Fruit fly (Drosophila melanogaster) whole organism, prepupa: ENCODE results near the gene for.
A peak's percentile ranks its signal among the peaks of the same experiment; 100 is the strongest.

ENCODE experiments used
- Blimp-1 ChIP-seq: fragments of 200-800 bp; sonication (Bioruptor generic); optimal IDR thresholded peaks from 3 replicates; lab custom pipeline; 2017; ENCODE audit warnings: missing biosample characterization, missing genetic modification characterization, mild to moderate bottlenecking, moderate library complexity, missing genetic modification reagents
- CG10631 ChIP-seq: fragments of 200-800 bp; sonication (Bioruptor generic); optimal IDR thresholded peaks from 2 replicates; lab custom pipeline; 2016; ENCODE audit warnings: missing biosample characterization, missing genetic modification characterization
- CG11762 ChIP-seq: fragments of 200-800 bp; sonication (Bioruptor generic); optimal IDR thresholded peaks from 3 replicates; lab custom pipeline; 2016; ENCODE audit warnings: missing biosample characterization, missing genetic modification characterization; ENCODE audit not compliant: insufficient read depth
- CG11902 ChIP-seq: fragments of 200-800 bp; sonication (Bioruptor generic); optimal IDR thresholded peaks from 3 replicates; lab custom pipeline; 2016; ENCODE audit warnings: missing biosample characterization, missing genetic modification characterization
- CG15336 ChIP-seq: fragments of 200-800 bp; sonication (Bioruptor generic); IDR thresholded peaks from 2 replicates; pipeline ENCODE4 v1.3.6; 2022; ENCODE audit warnings: missing biosample characterization, missing genetic modification characterization
- CG3032 ChIP-seq: fragments of 200-800 bp; optimal IDR thresholded peaks from 2 replicates; lab custom pipeline; 2019; ENCODE audit warnings: missing biosample characterization, mild to moderate bottlenecking, missing genetic modification characterization, moderate library complexity
- CG31627 ChIP-seq: fragments of 200-800 bp; sonication (Bioruptor generic); optimal IDR thresholded peaks from 3 replicates; lab custom pipeline; 2016; ENCODE audit warnings: missing biosample characterization, missing genetic modification characterization
- CG32006 ChIP-seq: fragments of 200-800 bp; sonication (Bioruptor generic); optimal IDR thresholded peaks from 3 replicates; lab custom pipeline; 2017; ENCODE audit warnings: missing biosample characterization, mild to moderate bottlenecking, missing genetic modification characterization
- CG34406 ChIP-seq: fragments of 200-800 bp; sonication (Bioruptor generic); optimal IDR thresholded peaks from 3 replicates; lab custom pipeline; 2016; ENCODE audit warnings: missing biosample characterization, missing genetic modification characterization
- CG4318 ChIP-seq: fragments of 200-800 bp; sonication (Bioruptor generic); optimal IDR thresholded peaks from 3 replicates; lab custom pipeline; 2017; ENCODE audit warnings: missing biosample characterization, mild to moderate bottlenecking, missing genetic modification characterization
- CG6163 ChIP-seq: fragments of 200-800 bp; sonication (Bioruptor generic); IDR thresholded peaks from 3 replicates; pipeline ENCODE4 v1.3.6; 2022; ENCODE audit warnings: missing biosample characterization, missing genetic modification characterization
- CG6276 ChIP-seq: fragments of 200-800 bp; sonication (Bioruptor generic); optimal IDR thresholded peaks from 2 replicates; lab custom pipeline; 2017; ENCODE audit warnings: missing biosample characterization, mild to moderate bottlenecking, missing genetic modification characterization
- CG6792 ChIP-seq: fragments of 200-800 bp; sonication (Bioruptor generic); optimal IDR thresholded peaks from 3 replicates; lab custom pipeline; 2016; ENCODE audit warnings: missing biosample characterization, missing genetic modification characterization
- CG6808 ChIP-seq: fragments of 200-800 bp; sonication (Bioruptor generic); optimal IDR thresholded peaks from 3 replicates; lab custom pipeline; 2017; ENCODE audit warnings: missing biosample characterization, missing genetic modification characterization, mild to moderate bottlenecking, moderate library complexity, missing genetic modification reagents
- CG6854 ChIP-seq: fragments of 200-800 bp; sonication (Bioruptor generic); optimal IDR thresholded peaks from 2 replicates; lab custom pipeline; 2017; ENCODE audit warnings: missing biosample characterization, mild to moderate bottlenecking, missing genetic modification characterization
- CG8319 ChIP-seq: fragments of 200-800 bp; sonication (Bioruptor generic); optimal IDR thresholded peaks from 3 replicates; lab custom pipeline; 2016; ENCODE audit warnings: missing biosample characterization, missing genetic modification characterization
- CG8632 ChIP-seq: fragments of 200-800 bp; sonication (Bioruptor generic); optimal IDR thresholded peaks from 3 replicates; lab custom pipeline; 2016; ENCODE audit warnings: missing biosample characterization, missing genetic modification characterization
- CG9139 ChIP-seq: fragments of 200-800 bp; sonication (Bioruptor generic); optimal IDR thresholded peaks from 3 replicates; lab custom pipeline; 2017; ENCODE audit warnings: missing biosample characterization, mild to moderate bottlenecking, missing genetic modification characterization
- Eip75B ChIP-seq: fragments of 200-800 bp; sonication (Bioruptor generic); optimal IDR thresholded peaks from 3 replicates; lab custom pipeline; 2016; ENCODE audit warnings: missing biosample characterization, missing genetic modification characterization
- Eip78C ChIP-seq: fragments of 200-800 bp; sonication (Bioruptor generic); peaks from one replicate; lab custom pipeline; 2016; ENCODE audit warnings: missing biosample characterization, missing genetic modification characterization
- Eip93F ChIP-seq: fragments of 200-800 bp; sonication (Bioruptor generic); optimal IDR thresholded peaks from 2 replicates; lab custom pipeline; 2016; ENCODE audit warnings: missing biosample characterization, mild to moderate bottlenecking, missing genetic modification characterization
- Ets21C ChIP-seq: fragments of 200-800 bp; sonication (Bioruptor generic); optimal IDR thresholded peaks from 3 replicates; lab custom pipeline; 2016; ENCODE audit warnings: missing biosample characterization, missing genetic modification characterization
- Ets96B ChIP-seq: fragments of 200-800 bp; optimal IDR thresholded peaks from 2 replicates; lab custom pipeline; 2019; ENCODE audit warnings: missing biosample characterization, mild to moderate bottlenecking, missing genetic modification characterization, moderate library complexity
- Hr38 ChIP-seq: sonication (Bioruptor generic); optimal IDR thresholded peaks from 2 replicates; lab custom pipeline; 2016; ENCODE audit warnings: missing biosample characterization, missing genetic modification characterization
- Hr39 ChIP-seq: fragments of 200-800 bp; sonication (Bioruptor generic); optimal IDR thresholded peaks from 2 replicates; lab custom pipeline; 2016; ENCODE audit warnings: missing biosample characterization, missing genetic modification characterization
- Hr4 ChIP-seq: fragments of 200-800 bp; sonication (Bioruptor generic); optimal IDR thresholded peaks from 3 replicates; lab custom pipeline; 2016; ENCODE audit warnings: missing biosample characterization, missing genetic modification characterization
- Met ChIP-seq: fragments of 200-800 bp; sonication (Bioruptor generic); optimal IDR thresholded peaks from 3 replicates; lab custom pipeline; 2016; ENCODE audit warnings: missing biosample characterization, missing genetic modification characterization
- Smox ChIP-seq: fragments of 200-800 bp; sonication (Bioruptor generic); optimal IDR thresholded peaks from 3 replicates; lab custom pipeline; 2016; ENCODE audit warnings: missing biosample characterization, missing genetic modification characterization
- Sox102F ChIP-seq: fragments of 200-800 bp; sonication (Bioruptor generic); optimal IDR thresholded peaks from 2 replicates; lab custom pipeline; 2016; ENCODE audit warnings: missing biosample characterization, mild to moderate bottlenecking, missing genetic modification characterization
- acj6 ChIP-seq: fragments of 200-800 bp; sonication (Bioruptor generic); optimal IDR thresholded peaks from 3 replicates; lab custom pipeline; 2016; ENCODE audit warnings: missing biosample characterization, missing genetic modification characterization
- cyc ChIP-seq: fragments of 200-800 bp; sonication (Bioruptor generic); optimal IDR thresholded peaks from 3 replicates; lab custom pipeline; 2016; ENCODE audit warnings: missing biosample characterization, missing genetic modification characterization
- eg ChIP-seq: fragments of 200-800 bp; sonication (Bioruptor generic); IDR thresholded peaks from 3 replicates; pipeline ENCODE4 v1.3.6; 2022; ENCODE audit warnings: missing biosample characterization, missing genetic modification characterization
- esn ChIP-seq: fragments of 200-800 bp; sonication (Bioruptor generic); optimal IDR thresholded peaks from 2 replicates; lab custom pipeline; 2016; ENCODE audit warnings: missing biosample characterization, mild to moderate bottlenecking, missing genetic modification characterization, moderate library complexity
- fd59A ChIP-seq: fragments of 200-800 bp; sonication (Bioruptor generic); optimal IDR thresholded peaks from 2 replicates; lab custom pipeline; 2017; ENCODE audit warnings: missing biosample characterization, mild to moderate bottlenecking, missing genetic modification characterization, missing genetic modification reagents
- fkh ChIP-seq: fragments of 200-800 bp; sonication (Bioruptor generic); optimal IDR thresholded peaks from 3 replicates; lab custom pipeline; 2017; ENCODE audit warnings: missing biosample characterization, mild to moderate bottlenecking, missing genetic modification characterization, moderate library complexity
- salr ChIP-seq, 2 experiments: fragments of 200-800 bp; sonication (Bioruptor generic); optimal IDR thresholded peaks; 3 replicates each; lab custom pipeline; 2016 to 2018; ENCODE audit warnings: missing biosample characterization in 2 of 2, missing genetic modification characterization in 2 of 2, mild to moderate bottlenecking in 1 of 2
- spab ChIP-seq: fragments of 200-800 bp; sonication (Bioruptor generic); optimal IDR thresholded peaks from 2 replicates; lab custom pipeline; 2017; ENCODE audit warnings: missing biosample characterization, mild to moderate bottlenecking, missing genetic modification characterization, missing genetic modification reagents
- ss ChIP-seq, 2 experiments: fragments of 200-800 bp; sonication (Bioruptor generic); optimal IDR thresholded peaks; 2 replicates in 1 of 2; 3 replicates in 1 of 2; lab custom pipeline; 2017 to 2018; ENCODE audit warnings: mild to moderate bottlenecking in 2 of 2, missing biosample characterization in 2 of 2, missing genetic modification characterization in 2 of 2, moderate library complexity in 1 of 2
- svp ChIP-seq: fragments of 200-800 bp; sonication (Bioruptor generic); peaks from one replicate; lab custom pipeline; 2016; ENCODE audit warnings: missing biosample characterization, missing genetic modification characterization
- topi ChIP-seq: fragments of 200-800 bp; sonication (Bioruptor generic); optimal IDR thresholded peaks from 3 replicates; lab custom pipeline; 2016; ENCODE audit warnings: missing biosample characterization, missing genetic modification characterization
- vri ChIP-seq: fragments of 200-800 bp; sonication (Bioruptor generic); optimal IDR thresholded peaks from 3 replicates; lab custom pipeline; 2016; ENCODE audit warnings: missing biosample characterization, mild to moderate bottlenecking, missing genetic modification characterization

for gene

dm6 chr2L:3655698-3656105 lies 1.1 kb downstream of the for start (continued):
- peak; percentile 79 for TF ChIP-seq Hr38 (GFP tag; lab: Kevin White, UChicago)
- peak; percentile 99 for TF ChIP-seq CG11762
- TF ChIP-seq CG6808, result peak; percentile 97
- peak; percentile 97 for TF ChIP-seq CG4318
- TF ChIP-seq CG31627 (GFP tag; lab: Kevin White, UChicago), result peak; percentile 99
- peak; percentile 99 for TF ChIP-seq Smox
- TF ChIP-seq CG10631 (GFP tag; lab: Kevin White, UChicago), result peak; percentile 98
- TF ChIP-seq Hr39 (GFP tag; lab: Kevin White, UChicago), result peak; percentile 99
- peak; percentile 99 for TF ChIP-seq CG6276 (GFP tag; lab: Kevin White, UChicago)
- peak; percentile 99 for TF ChIP-seq CG6792 (GFP tag; lab: Kevin White, UChicago)
- TF ChIP-seq spab, result peak; percentile 98
- peak; percentile 99 for TF ChIP-seq eg (GFP tag; lab: Robert Waterston, UW)
- TF ChIP-seq CG8632 (GFP tag; lab: Kevin White, UChicago), result peak; percentile 99
- TF ChIP-seq Eip75B (GFP tag; lab: Kevin White, UChicago), result peak; percentile 99
- peak; percentile 98 for TF ChIP-seq CG3032 (tag; lab: Kevin White, UChicago)
- peak; percentile 99 for TF ChIP-seq Sox102F (GFP tag; lab: Kevin White, UChicago)
- peak; percentile 99 for TF ChIP-seq CG34406 (GFP tag; lab: Kevin White, UChicago)
- TF ChIP-seq fkh (GFP tag; lab: Kevin White, UChicago), result peak; percentile 91
- TF ChIP-seq acj6 (GFP tag; lab: Kevin White, UChicago), result peak; percentile 99
- TF ChIP-seq Ets96B (tag; lab: Kevin White, UChicago), result peak; percentile 98
- peak; percentile 100 for TF ChIP-seq CG15336 (GFP tag; lab: Robert Waterston, UW)

- TF ChIP-seq svp (peak; percentile 47), vri (GFP tag; lab: Kevin White, UChicago) (peak; percentile 16), topi (no peak), Hr4 (GFP tag; lab: Kevin White, UChicago) (no peak)
These were observed 1.7 kb downstream of the for start for dm6 chr2L:3654956-3655618.

dm6 chr2L:3648173-3648972 lies 8.4 kb downstream of the for start:
- no peak for TF ChIP-seq CG8319
- TF ChIP-seq esn (GFP tag; lab: Kevin White, UChicago), result peak; percentile 23
- TF ChIP-seq Eip78C (GFP tag; lab: Kevin White, UChicago), result peak; percentile 48

dm6 chr2L:3647521-3648172 lies 9.1 kb downstream of the for start:
- TF ChIP-seq Ets21C (GFP tag; lab: Kevin White, UChicago), result peak; percentile 30
- peak; percentile 12 for TF ChIP-seq CG10631 (GFP tag; lab: Kevin White, UChicago)
- peak; percentile 34 for TF ChIP-seq Hr39 (GFP tag; lab: Kevin White, UChicago)
- TF ChIP-seq Smox, result peak; percentile 39
- TF ChIP-seq fd59A (GFP tag; lab: Kevin White, UChicago), result no peak
- TF ChIP-seq CG6854, result no peak
- no peak for TF ChIP-seq Eip75B (GFP tag; lab: Kevin White, UChicago)
- TF ChIP-seq ss (GFP tag; optimal IDR thresholded peaks at IDR 0.05; lab: Kevin White, UChicago), result peak in 1 of 2 experiments; percentile 17
- TF ChIP-seq CG6163, result peak; percentile 33; the same call in 1 of the 3 replicates
- no peak for TF ChIP-seq CG9139 (GFP tag; lab: Kevin White, UChicago)
- peak; percentile 13 for TF ChIP-seq CG8632 (GFP tag; lab: Kevin White, UChicago)
- TF ChIP-seq svp, result peak; percentile 80
- no peak for TF ChIP-seq Eip93F (GFP tag; lab: Kevin White, UChicago)
- peak; percentile 53 for TF ChIP-seq CG6276 (GFP tag; lab: Kevin White, UChicago)
- TF ChIP-seq topi, result peak; percentile 1
- peak; percentile 14 for TF ChIP-seq cyc (GFP tag; lab: Kevin White, UChicago)
- TF ChIP-seq Blimp-1 (GFP tag; lab: Kevin White, UChicago), result no peak
- peak; percentile 47 for TF ChIP-seq Eip78C (GFP tag; lab: Kevin White, UChicago)
- no peak for TF ChIP-seq salr (GFP tag; optimal IDR thresholded peaks at IDR 0.05; lab: Kevin White, UChicago)
- TF ChIP-seq Hr38 (GFP tag; lab: Kevin White, UChicago), result no peak
- TF ChIP-seq CG15336 (GFP tag; lab: Robert Waterston, UW), result peak; percentile 35; the same call in 1 of the 2 replicates
- TF ChIP-seq Met (GFP tag; lab: Kevin White, UChicago), result peak; percentile 44
- TF ChIP-seq CG32006 (GFP tag; lab: Kevin White, UChicago), result peak; percentile 59
- TF ChIP-seq CG11902 (GFP tag; lab: Kevin White, UChicago), result no peak
- TF ChIP-seq CG6792 (GFP tag; lab: Kevin White, UChicago), result no peak
- TF ChIP-seq CG4318, result peak; percentile 4
